Fruit fly (Drosophila melanogaster) whole organism, embryonic: ENCODE measurements around the gene CG31886.
A peak's percentile ranks its signal among the peaks of the same experiment; 100 is the strongest.

Experiments
- C15 ChIP-seq: fragments of 200-800 bp; sonication (Bioruptor generic); IDR thresholded peaks from 3 replicates; pipeline ENCODE4 v1.3.6; 2022; ENCODE audit warnings: missing biosample characterization, missing genetic modification characterization
- CG10543 ChIP-seq: fragments of 200-800 bp; sonication (Bioruptor generic); optimal IDR thresholded peaks from 3 replicates; lab custom pipeline; 2017; ENCODE audit warnings: missing biosample characterization, mild to moderate bottlenecking, missing genetic modification characterization, moderate library complexity
- CG12769 ChIP-seq: fragments of 200-800 bp; sonication (Bioruptor generic); optimal IDR thresholded peaks from 2 replicates; lab custom pipeline; 2019; ENCODE audit warnings: missing biosample characterization, mild to moderate bottlenecking, missing genetic modification characterization, moderate library complexity
- CG13894 ChIP-seq: fragments of 200-800 bp; sonication (Bioruptor generic); optimal IDR thresholded peaks from 3 replicates; lab custom pipeline; 2018; ENCODE audit warnings: missing biosample characterization, mild to moderate bottlenecking, missing genetic modification characterization, moderate library complexity
- CG14965 ChIP-seq: fragments of 200-800 bp; sonication (Bioruptor generic); optimal IDR thresholded peaks from 2 replicates; lab custom pipeline; 2016; ENCODE audit warnings: missing biosample characterization, missing genetic modification characterization, borderline replicate concordance
- CG18599 ChIP-seq: fragments of 200-800 bp; sonication (Bioruptor generic); optimal IDR thresholded peaks from 3 replicates; lab custom pipeline; 2017; ENCODE audit warnings: missing biosample characterization, missing genetic modification characterization, mild to moderate bottlenecking, moderate library complexity, missing genetic modification reagents
- CG2199 ChIP-seq: fragments of 200-800 bp; sonication (Bioruptor generic); IDR thresholded peaks from 3 replicates; pipeline ENCODE4 v1.3.6; 2022; ENCODE audit warnings: missing biosample characterization, missing genetic modification characterization
- CG2202 ChIP-seq: fragments of 200-800 bp; sonication (Bioruptor generic); optimal IDR thresholded peaks from 2 replicates; lab custom pipeline; 2018; ENCODE audit warnings: missing biosample characterization, mild to moderate bottlenecking, missing genetic modification characterization
- CG3163 ChIP-seq: fragments of 200-800 bp; sonication (Bioruptor generic); optimal IDR thresholded peaks from 3 replicates; lab custom pipeline; 2016; ENCODE audit warnings: missing biosample characterization, missing genetic modification characterization
- CG34376 ChIP-seq: fragments of 200-800 bp; sonication (Bioruptor generic); optimal IDR thresholded peaks from 2 replicates; lab custom pipeline; 2018; ENCODE audit warnings: missing biosample characterization, mild to moderate bottlenecking, missing genetic modification characterization
- CG43689 ChIP-seq: fragments of 200-800 bp; sonication (Bioruptor generic); IDR thresholded peaks from 2 replicates; pipeline ENCODE4 v1.3.6; 2022; ENCODE audit warnings: missing biosample characterization, missing genetic modification characterization
- CG5180 ChIP-seq: fragments of 200-800 bp; sonication (Bioruptor generic); optimal IDR thresholded peaks from 3 replicates; lab custom pipeline; 2017; ENCODE audit warnings: missing biosample characterization, missing genetic modification characterization, mild to moderate bottlenecking, moderate library complexity, missing genetic modification reagents
- CG9797 ChIP-seq: fragments of 200-800 bp; sonication (Bioruptor generic); optimal IDR thresholded peaks from 3 replicates; lab custom pipeline; 2018; ENCODE audit warnings: missing biosample characterization, mild to moderate bottlenecking, missing genetic modification characterization
- Chrac-16 ChIP-seq: fragments of 200-800 bp; sonication (Bioruptor generic); optimal IDR thresholded peaks from 3 replicates; lab custom pipeline; 2016; ENCODE audit warnings: missing biosample characterization, missing genetic modification characterization
- Deaf1 ChIP-seq: fragments of 200-800 bp; optimal IDR thresholded peaks from 3 replicates; lab custom pipeline; 2019; ENCODE audit warnings: missing biosample characterization, mild to moderate bottlenecking, missing genetic modification characterization, moderate library complexity
- Doc3 ChIP-seq: fragments of 200-800 bp; sonication (Bioruptor generic); IDR thresholded peaks from 3 replicates; pipeline ENCODE4 v1.3.6; 2022; ENCODE audit warnings: missing biosample characterization, missing genetic modification characterization; ENCODE audit not compliant: partially characterized antibody
- Hey ChIP-seq: fragments of 200-800 bp; sonication (Bioruptor generic); optimal IDR thresholded peaks from 3 replicates; lab custom pipeline; 2018; ENCODE audit warnings: missing biosample characterization, mild to moderate bottlenecking, missing genetic modification characterization
- HmgZ ChIP-seq: fragments of 200-800 bp; sonication (Bioruptor generic); optimal IDR thresholded peaks from 2 replicates; lab custom pipeline; 2018; ENCODE audit warnings: missing biosample characterization, mild to moderate bottlenecking, missing genetic modification characterization
- Jarid2 ChIP-seq: fragments of 200-800 bp; sonication (Bioruptor generic); optimal IDR thresholded peaks from 3 replicates; lab custom pipeline; 2017; ENCODE audit warnings: mild to moderate bottlenecking, missing biosample characterization, missing genetic modification reagents, missing genetic modification characterization
- MBD-R2 ChIP-seq: fragments of 200-800 bp; sonication (Bioruptor generic); IDR thresholded peaks from 2 replicates; pipeline ENCODE4 v1.3.6; 2022; ENCODE audit warnings: missing biosample characterization, missing genetic modification characterization
- Mrtf ChIP-seq: fragments of 200-800 bp; sonication (Bioruptor generic); IDR thresholded peaks from 3 replicates; pipeline ENCODE4 v1.3.6; 2022; ENCODE audit warnings: missing biosample characterization, missing genetic modification characterization
- Pdp1 ChIP-seq, 2 experiments: fragments of 200-800 bp; sonication (Bioruptor generic); optimal IDR thresholded peaks; 3 replicates each; lab custom pipeline; 2016; ENCODE audit warnings: missing biosample characterization in 2 of 2, missing genetic modification characterization in 2 of 2, mild to moderate bottlenecking in 1 of 2, moderate library complexity in 1 of 2
- Trl ChIP-seq, 3 experiments: fragments of >200 bp in 2 of 3; fragments of 200-800 bp in 1 of 3; sonication (Bioruptor generic) in 1 of 3; optimal IDR thresholded peaks; 2 replicates in 1 of 3; 3 replicates in 2 of 3; lab custom pipeline; 2016 to 2017; ENCODE audit warnings: missing biosample characterization in 1 of 3, missing genetic modification characterization in 1 of 3
- cg ChIP-seq: fragments of 200-800 bp; sonication (Bioruptor generic); optimal IDR thresholded peaks from 3 replicates; lab custom pipeline; 2019; ENCODE audit warnings: missing biosample characterization, mild to moderate bottlenecking, missing genetic modification characterization, moderate library complexity
- corto ChIP-seq: fragments of 200-800 bp; sonication (Bioruptor generic); optimal IDR thresholded peaks from 2 replicates; lab custom pipeline; 2016; ENCODE audit warnings: missing biosample characterization, mild to moderate bottlenecking, missing genetic modification characterization, moderate library complexity
- crol ChIP-seq: fragments of 200-800 bp; sonication (Bioruptor generic); IDR thresholded peaks from 2 replicates; pipeline ENCODE4 v1.3.6; 2022; ENCODE audit warnings: missing biosample characterization, missing genetic modification characterization
- cwo ChIP-seq: fragments of 200-800 bp; sonication (Bioruptor generic); optimal IDR thresholded peaks from 3 replicates; lab custom pipeline; 2017; ENCODE audit warnings: missing biosample characterization, missing genetic modification characterization, mild to moderate bottlenecking, moderate library complexity, missing genetic modification reagents
- dmrt99B ChIP-seq: fragments of 200-800 bp; sonication (Bioruptor generic); optimal IDR thresholded peaks from 2 replicates; lab custom pipeline; 2018; ENCODE audit warnings: missing biosample characterization, mild to moderate bottlenecking, missing genetic modification characterization, moderate library complexity
- grn ChIP-seq: fragments of 200-800 bp; sonication (Bioruptor generic); optimal IDR thresholded peaks from 3 replicates; lab custom pipeline; 2017; ENCODE audit warnings: missing biosample characterization, missing genetic modification characterization
- kah ChIP-seq: fragments of 200-800 bp; sonication (Bioruptor generic); optimal IDR thresholded peaks from 2 replicates; lab custom pipeline; 2018; ENCODE audit warnings: missing biosample characterization, mild to moderate bottlenecking, missing genetic modification characterization
- lab ChIP-seq: fragments of 200-800 bp; sonication (Bioruptor generic); optimal IDR thresholded peaks from 3 replicates; lab custom pipeline; 2017; ENCODE audit warnings: missing biosample characterization, missing genetic modification characterization, mild to moderate bottlenecking, moderate library complexity, missing genetic modification reagents
- lbe ChIP-seq: fragments of 200-800 bp; sonication (Bioruptor generic); optimal IDR thresholded peaks from 2 replicates; lab custom pipeline; 2016; ENCODE audit warnings: missing biosample characterization, mild to moderate bottlenecking, missing genetic modification characterization
- mam ChIP-seq: fragments of 200-800 bp; sonication (Bioruptor generic); optimal IDR thresholded peaks from 3 replicates; lab custom pipeline; 2016; ENCODE audit warnings: missing biosample characterization, missing genetic modification characterization
- nom ChIP-seq: fragments of 200-800 bp; sonication (Bioruptor generic); optimal IDR thresholded peaks from 2 replicates; lab custom pipeline; 2017; ENCODE audit warnings: missing biosample characterization, missing genetic modification characterization, mild to moderate bottlenecking, moderate library complexity, missing genetic modification reagents
- onecut ChIP-seq: fragments of 200-800 bp; sonication (Bioruptor generic); IDR thresholded peaks from 2 replicates; pipeline ENCODE4 v1.3.6; 2022; ENCODE audit warnings: missing biosample characterization, missing genetic modification characterization
- sd ChIP-seq: fragments of 200-800 bp; sonication (Bioruptor generic); optimal IDR thresholded peaks from 3 replicates; lab custom pipeline; 2018; ENCODE audit warnings: missing biosample characterization, mild to moderate bottlenecking, missing genetic modification characterization, moderate library complexity
- sug ChIP-seq: fragments of 200-800 bp; optimal IDR thresholded peaks from 2 replicates; lab custom pipeline; 2019; ENCODE audit warnings: missing biosample characterization, mild to moderate bottlenecking, missing genetic modification characterization, moderate library complexity
- tna ChIP-seq: fragments of 200-800 bp; sonication (Bioruptor generic); IDR thresholded peaks from 2 replicates; pipeline ENCODE4 v1.3.6; 2022; ENCODE audit warnings: missing biosample characterization, missing genetic modification characterization; ENCODE audit not compliant: partially characterized antibody

CG31886 gene

DNA sequence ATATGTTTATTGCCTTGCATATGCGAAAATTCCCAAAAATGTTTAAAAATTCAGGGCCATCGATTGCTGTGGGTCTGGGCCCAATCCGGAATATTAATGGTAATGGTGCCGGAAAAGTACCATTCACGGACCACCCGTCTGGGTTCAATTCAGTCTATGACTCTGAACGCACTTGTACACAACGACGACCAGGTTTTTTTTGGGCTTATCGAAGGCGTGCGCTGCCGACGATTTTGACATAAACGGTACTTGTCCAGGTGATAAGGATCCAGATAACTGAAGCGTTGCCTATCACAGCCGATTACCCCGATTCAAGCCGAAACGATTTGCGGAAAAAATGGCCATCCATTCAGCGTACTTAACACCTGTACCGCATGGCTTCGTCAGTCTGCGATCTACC, 32.7 kb upstream of the CG31886 start, which contains the start of gene CG9555 (continued):
- TF ChIP-seq onecut (no peak), CG3163 (GFP tag; lab: Kevin White, UChicago) (no peak), kah (no peak), CG43689 (GFP tag; lab: Robert Waterston, UW) (no peak), CG14965 (GFP tag; lab: Kevin White, UChicago) (no peak), Mrtf (GFP tag; lab: Robert Waterston, UW) (no peak), C15 (no peak)

dm6 chr2L:8989037-8989591, 30.3 kb upstream of the CG31886 start, which contains the start of gene rost:
Gene rost, minus strand, starts transcription at chr2L:8989539.
- TF ChIP-seq grn (peak; percentile 73), Deaf1 (tag; lab: Kevin White, UChicago) (peak; percentile 94), mam (no peak), Doc3 (GFP tag; lab: Robert Waterston, UW) (no peak), Jarid2 (peak; percentile 41), CG2199 (GFP tag; lab: Robert Waterston, UW) (0 out of 3 replicates have a peak, but pooled peaks have one; percentile 22), Hey (tag; lab: Kevin White, UChicago) (peak; percentile 82), lab (GFP tag; lab: Kevin White, UChicago) (peak; percentile 25), sd (tag; lab: Kevin White, UChicago) (peak; percentile 3), CG10543 (GFP tag; lab: Kevin White, UChicago) (peak; percentile 75), Trl (optimal IDR thresholded peaks at IDR 0.05; lab: Kevin White, UChicago) (peak; percentile 11 to 57), Trl (GFP tag; optimal IDR thresholded peaks at IDR 0.05; lab: Kevin White, UChicago) (no peak), crol (peak; percentile 60), CG5180 (peak; percentile 77), HmgZ (tag; lab: Kevin White, UChicago) (peak; percentile 44), lbe (GFP tag; lab: Kevin White, UChicago) (peak; percentile 54), CG18599 (peak; percentile 49), CG2202 (tag; lab: Kevin White, UChicago) (no peak), Chrac-16 (GFP tag; lab: Kevin White, UChicago) (no peak), sug (peak; percentile 86), corto (peak; percentile 51), dmrt99B (tag; lab: Kevin White, UChicago) (no peak), CG9797 (GFP tag; lab: Kevin White, UChicago) (no peak), cg (GFP tag; lab: Kevin White, UChicago) (peak; percentile 22), Pdp1 (GFP tag; optimal IDR thresholded peaks at IDR 0.05; lab: Kevin White, UChicago) (peak in 1 of 2 experiments; percentile 69), nom (GFP tag; lab: Kevin White, UChicago) (peak; percentile 57), MBD-R2 (GFP tag; lab: Robert Waterston, UW) (0 out of 2 replicates have a peak, but pooled peaks have one; percentile 7), CG12769 (tag; lab: Kevin White, UChicago) (peak; percentile 94), tna (GFP tag; lab: Robert Waterston, UW) (no peak), CG13894 (peak; percentile 46), CG34376 (GFP tag; lab: Kevin White, UChicago) (peak; percentile 86), cwo (peak; percentile 40)
